Worm (Caenorhabditis elegans) whole organism, mixed stage, embryonic: ENCODE data around the gene skr-18.
A peak's percentile ranks its signal among the peaks of the same experiment; 100 is the strongest.

Experiments
- ceh-39 ChIP-seq: fragments of 150-350 bp; optimal IDR thresholded peaks from 2 replicates; lab custom pipeline; 2014; ENCODE audit warnings: missing biosample characterization, missing genetic modification characterization
- ces-1 ChIP-seq: fragments of 150-350 bp; optimal IDR thresholded peaks from 2 replicates; lab custom pipeline; 2014; ENCODE audit warnings: missing biosample characterization, missing genetic modification reagents, missing genetic modification characterization
- elt-3 ChIP-seq: fragments of 150-350 bp; optimal IDR thresholded peaks from 2 replicates; lab custom pipeline; 2014; ENCODE audit warnings: missing biosample characterization, missing genetic modification characterization
- hlh-1 ChIP-seq: fragments of 150-350 bp; optimal IDR thresholded peaks from 2 replicates; lab custom pipeline; 2014; ENCODE audit warnings: missing biosample characterization, missing genetic modification reagents, missing genetic modification characterization
- nhr-28 ChIP-seq: fragments of 150-350 bp; optimal IDR thresholded peaks from 2 replicates; lab custom pipeline; 2014; ENCODE audit warnings: missing biosample characterization, missing genetic modification characterization
- nhr-76 ChIP-seq: sonication (generic microtip); optimal IDR thresholded peaks from 2 replicates; lab custom pipeline; 2017; ENCODE audit warnings: missing biosample characterization, missing genetic modification characterization
- pha-4 ChIP-seq: fragments of 150-350 bp; optimal IDR thresholded peaks from 2 replicates; lab custom pipeline; 2018; ENCODE audit warnings: missing biosample characterization, missing genetic modification reagents, missing genetic modification characterization
- snpc-4 ChIP-seq: fragments of 150-350 bp; optimal IDR thresholded peaks from 2 replicates; lab custom pipeline; 2014; ENCODE audit warnings: missing biosample characterization, missing genetic modification characterization
- unc-39 ChIP-seq: fragments of 150-350 bp; optimal IDR thresholded peaks from 2 replicates; lab custom pipeline; 2014; ENCODE audit warnings: missing biosample characterization, missing genetic modification characterization
- unc-62 ChIP-seq: fragments of 150-350 bp; optimal IDR thresholded peaks from 2 replicates; lab custom pipeline; 2014; ENCODE audit warnings: missing biosample characterization, missing genetic modification reagents, missing genetic modification characterization

DNA sequence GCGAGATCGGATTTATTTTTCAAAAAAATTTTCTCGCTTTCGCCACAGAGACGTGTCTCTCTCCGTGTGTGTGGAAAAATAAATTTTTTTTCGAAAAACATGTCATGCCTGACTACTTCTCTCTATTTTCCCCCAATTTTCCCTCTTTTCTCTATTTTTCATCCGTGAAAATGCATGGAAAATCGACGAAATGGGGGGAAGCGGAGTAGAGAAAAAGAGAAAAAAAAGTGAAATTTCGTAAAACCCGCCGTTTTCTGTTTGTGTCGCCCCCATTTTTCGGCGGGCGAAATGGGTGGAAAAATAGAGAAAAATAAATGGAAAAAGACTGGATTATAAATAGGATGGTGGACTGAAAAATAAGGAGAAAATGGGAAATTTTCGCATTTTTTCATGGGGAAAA is 38.3 kb upstream of the skr-18 start:
- TF ChIP-seq unc-62 (no peak), snpc-4 (tag; lab: Kevin White, UChicago) (no peak), nhr-28 (tag; lab: Kevin White, UChicago) (no peak), hlh-1 (tag; lab: Kevin White, UChicago) (no peak), unc-39 (tag; lab: Kevin White, UChicago) (no peak), ceh-39 (tag; lab: Kevin White, UChicago) (no peak), nhr-76 (tag; lab: Kevin White, UChicago) (no peak), elt-3 (tag; lab: Kevin White, UChicago) (no peak), ces-1 (peak; percentile 37), pha-4 (tag; lab: Kevin White, UChicago) (no peak)
